Fruit fly (Drosophila melanogaster) S2 (cell line): ENCODE data around the gene ATbp.

Source experiments
- CG8478 ChIP-seq: fragments of >200 bp; optimal IDR thresholded peaks from 2 replicates; lab custom pipeline; 2018
- CTCF ChIP-seq, 2 experiments: fragments of >200 bp; optimal IDR thresholded peaks; 2 replicates each; lab custom pipeline; 2018

- TF ChIP-seq CTCF (optimal IDR thresholded peaks at IDR 0.05; lab: Kevin White, UChicago) = no peak
- TF ChIP-seq CG8478 (lab: Kevin White, UChicago) = no peak
These were observed 9.5 kb upstream of the ATbp start, which contains the start of gene CG17162 for dm6 chrX:23096117-23096817.
